Worm (Caenorhabditis elegans): Measurements from ENCODE around the gene fbxc-39.
"Not testable (repeated sequence)": the region's sequence is repeated elsewhere in the genome, so short reads cannot be mapped to it uniquely, and the experiment has no call there.

The fbxc-39 gene

DNA sequence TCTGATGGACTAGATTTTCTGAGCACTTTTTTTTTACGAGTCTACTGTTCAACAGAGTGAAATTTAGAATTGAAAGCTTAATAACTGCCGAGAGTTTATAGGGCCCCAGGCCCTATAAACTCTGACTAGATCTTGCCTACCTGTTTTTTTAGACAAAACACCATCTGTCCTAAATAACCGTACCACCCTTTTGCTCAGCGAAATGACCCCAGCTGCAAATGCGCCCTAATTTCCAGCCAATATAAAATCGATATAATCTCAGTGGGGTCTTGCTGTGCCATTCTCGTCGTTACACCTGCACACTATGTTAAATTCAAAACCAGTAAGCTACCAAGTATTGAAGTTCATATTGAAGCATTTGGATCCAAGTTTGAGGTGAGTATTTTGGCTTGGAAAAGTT, 14.5 kb upstream of the fbxc-39 start, which contains the start of gene fbxc-14:
TSS of gene fbxc-14 (plus strand) at position 301 of the 400 bp plus-strand sequence.
- TF ChIP-seq nhr-23 (tag; optimal IDR thresholded peaks at IDR 0.05) (no peak), alr-1 (tag; optimal IDR thresholded peaks at IDR 0.05) (no peak), sem-4 (tag; optimal IDR thresholded peaks at IDR 0.05) (no peak)

DNA sequence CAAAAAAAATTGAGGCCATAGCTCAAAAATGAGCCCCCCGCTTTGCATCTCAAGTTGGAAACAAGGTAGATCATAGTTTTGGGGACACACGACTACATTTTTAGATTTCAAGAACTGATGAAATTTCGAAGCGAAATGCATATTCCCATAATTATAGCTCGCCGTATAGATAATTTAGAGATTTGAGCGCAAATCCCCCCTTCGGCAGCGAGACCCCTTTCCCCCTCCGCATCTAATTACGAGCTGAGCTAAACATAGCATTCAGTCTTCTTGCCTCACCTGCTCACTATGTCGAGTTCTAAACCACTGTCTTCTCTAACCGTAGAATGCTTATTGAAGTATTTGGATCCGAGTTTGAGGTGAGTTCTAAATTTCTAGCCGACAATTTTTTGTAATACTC, 9.4 kb upstream of the fbxc-39 start, which contains the start of the genes fbxc-17 and fbxc-15:
TSS of gene fbxc-17 (minus strand) at position 101 of the 400 bp plus-strand sequence.
TSS of gene fbxc-15 (plus strand) at position 289 of the 400 bp plus-strand sequence.
- TF ChIP-seq ztf-1 (GFP tag; conservative IDR thresholded peaks at IDR 0.05) (no peak), nhr-10 (tag; optimal IDR thresholded peaks at IDR 0.05) (no peak), nhr-21 (tag; optimal IDR thresholded peaks at IDR 0.05) (no peak), lin-13 (GFP tag; optimal IDR thresholded peaks at IDR 0.05) (no peak), zag-1 (tag; optimal IDR thresholded peaks at IDR 0.05) (no peak), fos-1 (tag; optimal IDR thresholded peaks at IDR 0.05) (no peak)

DNA sequence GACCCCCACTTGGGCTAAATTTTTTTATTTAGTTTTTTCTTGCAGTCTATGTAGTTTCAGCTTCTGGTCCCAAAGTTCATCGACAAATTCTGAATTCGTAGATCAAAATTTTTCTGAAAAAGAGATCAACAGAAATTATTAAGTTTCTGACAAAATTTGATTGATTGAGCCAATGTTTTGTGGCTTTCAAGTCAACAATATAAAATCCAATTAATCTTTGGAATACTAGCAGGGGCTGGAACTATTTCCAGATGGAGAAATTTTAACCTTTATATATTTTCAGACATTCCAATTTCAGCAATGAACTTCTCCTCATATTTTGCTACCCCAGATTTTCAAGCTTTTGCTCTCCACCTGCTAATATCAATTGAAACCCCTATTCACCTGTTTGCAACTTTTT, 5.7 kb upstream of the fbxc-39 start, which contains the start of gene srh-274:
TSS of gene srh-274 (plus strand) at position 301 of the 400 bp plus-strand sequence.
- TF ChIP-seq unc-55 (GFP tag; optimal IDR thresholded peaks at IDR 0.05) (no peak), egl-27 (tag; optimal IDR thresholded peaks at IDR 0.05) (no peak), lin-11 (tag; optimal IDR thresholded peaks at IDR 0.05) (no peak), sma-3 (GFP tag; optimal IDR thresholded peaks at IDR 0.05) (no peak), ZK546.5 (tag; optimal IDR thresholded peaks at IDR 0.05) (no peak), nhr-237 (tag; optimal IDR thresholded peaks at IDR 0.05) (no peak), nhr-10 (tag; optimal IDR thresholded peaks at IDR 0.05) (no peak), mab-5 (tag; optimal IDR thresholded peaks at IDR 0.05) (no peak), nhr-21 (tag; optimal IDR thresholded peaks at IDR 0.05) (no peak), mbf-1 (tag; optimal IDR thresholded peaks at IDR 0.05) (no peak), lin-39 (tag; optimal IDR thresholded peaks at IDR 0.05) (no peak), snpc-4 (tag; optimal IDR thresholded peaks at IDR 0.05) (no peak), ztf-11 (tag; optimal IDR thresholded peaks at IDR 0.05) (no peak), nhr-25 (tag; optimal IDR thresholded peaks at IDR 0.05) (no peak), alr-1 (tag; optimal IDR thresholded peaks at IDR 0.05) (no peak)

DNA sequence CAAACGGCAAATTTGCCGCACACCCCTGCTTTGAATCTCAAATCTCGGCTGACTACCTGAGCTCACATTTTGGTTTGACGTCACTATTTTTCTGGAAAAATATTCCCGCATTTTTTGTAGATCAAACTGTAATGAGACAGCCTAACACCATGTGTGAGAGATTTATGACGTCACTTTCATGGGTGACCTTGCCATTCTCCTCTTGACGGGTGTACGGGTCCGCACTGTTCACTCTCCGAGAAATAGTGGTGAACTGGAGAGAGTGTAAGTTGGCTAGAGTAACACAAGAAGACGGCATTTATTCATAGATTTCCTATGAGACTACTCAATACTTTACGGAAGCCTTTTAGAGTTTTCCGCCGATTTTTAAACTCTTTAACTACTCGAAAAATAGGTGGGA, 2.8 kb upstream of the fbxc-39 start, which contains the start of gene fbxc-40:
TSS of gene fbxc-40 (plus strand) at position 301 of the 400 bp plus-strand sequence.
- not testable (repeated sequence) for TF ChIP-seq unc-55 (GFP tag; optimal IDR thresholded peaks at IDR 0.05); ztf-11 (tag; optimal IDR thresholded peaks at IDR 0.05); ztf-4 (tag; optimal IDR thresholded peaks at IDR 0.05)

DNA sequence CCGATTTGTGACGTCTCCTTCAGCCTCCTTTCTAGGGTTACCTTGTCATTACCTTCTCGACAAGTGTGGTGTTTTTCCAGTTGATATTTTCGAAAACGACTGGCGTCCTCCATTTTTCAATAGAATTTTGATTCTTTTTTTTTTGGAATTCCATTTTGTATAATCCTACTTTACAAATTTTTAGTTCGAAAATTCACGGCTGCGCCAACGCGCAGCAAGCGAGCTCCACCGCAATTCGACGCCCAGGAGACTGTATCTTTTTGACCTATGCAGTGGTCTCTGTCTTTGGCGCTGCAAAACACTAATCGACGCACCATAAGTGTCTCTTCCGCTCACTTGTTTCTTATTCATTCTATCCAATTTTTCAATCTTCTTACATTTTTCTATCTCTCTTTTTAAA, 2.8 kb downstream of the fbxc-39 start, which contains the start of gene fbxc-42:
TSS of gene fbxc-42 (plus strand) at position 301 of the 400 bp plus-strand sequence.
- TF ChIP-seq unc-39 (tag; optimal IDR thresholded peaks at IDR 0.05) (no peak), nhr-21 (tag; optimal IDR thresholded peaks at IDR 0.05) (no peak), mdl-1 (tag; optimal IDR thresholded peaks at IDR 0.05) (no peak), C34F6.9 (tag; optimal IDR thresholded peaks at IDR 0.05) (no peak), ztf-11 (tag; optimal IDR thresholded peaks at IDR 0.05) (no peak), fos-1 (tag; optimal IDR thresholded peaks at IDR 0.05) (no peak), lin-13 (GFP tag; optimal IDR thresholded peaks at IDR 0.05) (no peak), R02D3.7 (tag; optimal IDR thresholded peaks at IDR 0.05) (no peak), nhr-237 (tag; optimal IDR thresholded peaks at IDR 0.05) (no peak), ztf-1 (GFP tag; conservative IDR thresholded peaks at IDR 0.05) (no peak), unc-62 (GFP tag; optimal IDR thresholded peaks at IDR 0.05) (no peak), sem-4 (tag; optimal IDR thresholded peaks at IDR 0.05) (no peak), skn-1 (tag; optimal IDR thresholded peaks at IDR 0.05) (no peak), mab-5 (tag; optimal IDR thresholded peaks at IDR 0.05) (no peak), snpc-4 (tag; optimal IDR thresholded peaks at IDR 0.05) (no peak), aly-2 (tag; optimal IDR thresholded peaks at IDR 0.05) (no peak), elt-1 (tag; optimal IDR thresholded peaks at IDR 0.05) (no peak)

DNA sequence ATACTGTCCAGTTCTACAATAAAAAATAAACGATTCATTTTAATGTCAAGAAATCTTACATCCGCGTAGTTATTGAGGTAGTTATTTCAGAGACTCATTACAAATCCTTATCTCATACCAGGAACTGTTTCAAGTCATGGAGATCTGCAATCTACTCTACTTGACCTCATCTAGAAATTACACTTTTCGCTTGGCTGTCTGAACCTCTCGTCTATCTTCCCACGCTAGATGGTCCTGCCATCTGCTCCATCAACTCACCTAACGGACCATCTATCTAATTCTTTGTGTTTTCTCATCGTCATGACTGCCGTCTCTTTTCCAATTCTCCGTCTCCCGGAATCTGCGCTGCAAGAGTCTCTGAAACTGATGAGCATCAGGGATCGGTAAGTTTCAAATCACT, 5.7 kb downstream of the fbxc-39 start, which contains the start of gene F45D11.7:
TSS of gene F45D11.7 (plus strand) at position 301 of the 400 bp plus-strand sequence.
- TF ChIP-seq nhr-25, lsy-2, unc-39 (tag; optimal IDR thresholded peaks at IDR 0.05): not testable (repeated sequence)
